Worm (Caenorhabditis elegans) whole organism, L4 larva: ENCODE results near the gene cht-4.

Source experiments
- R02D3.7 ChIP-seq: fragments of 150-350 bp; sonication (generic microtip); optimal IDR thresholded peaks from 3 replicates; lab custom pipeline; 2014; ENCODE audit warnings: missing biosample characterization, missing genetic modification characterization
- vab-7 ChIP-seq: fragments of 200-800 bp; sonication (Bioruptor generic); IDR thresholded peaks from 2 replicates; pipeline ENCODE4 v1.3.6; 2022; ENCODE audit warnings: missing genetic modification reagents, missing genetic modification characterization, missing compliant biosample characterization
- ztf-11 ChIP-seq: fragments of 150-350 bp; optimal IDR thresholded peaks from 2 replicates; lab custom pipeline; 2014; ENCODE audit warnings: missing biosample characterization, missing genetic modification characterization

DNA sequence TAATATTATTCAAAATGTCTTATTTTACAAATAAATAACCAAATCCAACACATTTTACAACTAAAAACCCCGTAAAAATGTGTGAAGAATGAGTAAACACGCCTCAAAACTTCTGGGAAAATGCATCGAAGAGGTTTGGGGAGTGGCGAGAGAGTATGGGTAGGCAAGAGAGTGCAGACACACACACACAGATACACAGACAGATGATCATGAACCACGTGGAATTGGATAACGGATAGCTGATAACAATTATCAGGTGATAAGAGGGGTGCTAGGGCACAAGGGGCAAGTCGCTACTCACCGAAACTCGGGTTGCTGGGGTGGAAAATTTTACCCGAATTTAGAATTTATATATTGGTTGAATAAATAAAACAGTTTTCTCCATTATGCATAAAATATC, 25.0 kb upstream of the cht-4 start:
- TF ChIP-seq ztf-11: no peak
- no peak for TF ChIP-seq R02D3.7 (tag; lab: Kevin White, UChicago)
- no peak for TF ChIP-seq vab-7 (GFP tag; lab: Robert Waterston, UW)
